Fruit fly (Drosophila melanogaster): ENCODE measurements around the gene Atet.

Atet gene

dm6 chr2L:4363707-4364270 lies 30.1 kb downstream of the Atet start:
- TF ChIP-seq Mnt (GFP tag; optimal IDR thresholded peaks at IDR 0.05): no peak
- no peak for TF ChIP-seq ovo (GFP tag; optimal IDR thresholded peaks at IDR 0.05)
- TF ChIP-seq CG7045 (GFP tag; optimal IDR thresholded peaks at IDR 0.05): no peak
- TF ChIP-seq CG1620 (GFP tag; optimal IDR thresholded peaks at IDR 0.05): no peak
- TF ChIP-seq cnc (optimal IDR thresholded peaks at IDR 0.05): no peak
- TF ChIP-seq CG11617 (GFP tag; optimal IDR thresholded peaks at IDR 0.05): no peak
- TF ChIP-seq bab1 (GFP tag; optimal IDR thresholded peaks at IDR 0.05): no peak
- no peak for TF ChIP-seq cic (GFP tag; optimal IDR thresholded peaks at IDR 0.05)
- TF ChIP-seq CG14711 (tag; optimal IDR thresholded peaks at IDR 0.05): no peak
- no peak for TF ChIP-seq tj (GFP tag; optimal IDR thresholded peaks at IDR 0.05)
- TF ChIP-seq toe (GFP tag; optimal IDR thresholded peaks at IDR 0.05): no peak
- TF ChIP-seq Clk (GFP tag; optimal IDR thresholded peaks at IDR 0.05): no peak
- no peak for TF ChIP-seq kay (GFP tag; ENCODE audit: borderline replicate concordance)
- no peak for TF ChIP-seq Hr96 (GFP tag; optimal IDR thresholded peaks at IDR 0.05)
- TF ChIP-seq CG12768 (GFP tag; optimal IDR thresholded peaks at IDR 0.05): no peak
- TF ChIP-seq pad (GFP tag; optimal IDR thresholded peaks at IDR 0.05): no peak

DNA sequence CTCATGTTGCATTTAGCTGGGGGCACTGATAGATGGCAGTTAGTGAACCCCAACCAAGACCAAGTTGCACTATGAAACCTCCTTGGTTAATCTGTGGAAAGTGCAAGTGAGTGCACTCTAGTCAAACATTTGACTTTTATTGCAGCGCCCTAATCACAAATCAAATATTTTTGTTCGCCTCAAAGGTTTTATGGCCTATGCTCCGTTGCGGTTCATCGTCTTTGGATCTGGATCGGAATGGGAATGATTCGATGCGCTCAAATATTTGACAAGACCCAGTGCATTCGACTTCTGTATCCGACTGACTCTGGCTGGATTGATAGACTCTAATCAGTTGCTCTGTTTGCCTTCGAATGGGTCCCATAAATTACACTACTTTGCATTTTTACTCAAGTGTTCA lies 31.2 kb downstream of the Atet start:
- TF ChIP-seq CG12768 (GFP tag; optimal IDR thresholded peaks at IDR 0.05) (no peak), CG7045 (GFP tag; optimal IDR thresholded peaks at IDR 0.05) (no peak), CG14711 (tag; optimal IDR thresholded peaks at IDR 0.05) (no peak), kay (GFP tag; ENCODE audit: borderline replicate concordance) (no peak), ovo (GFP tag; optimal IDR thresholded peaks at IDR 0.05) (no peak), Mnt (GFP tag; optimal IDR thresholded peaks at IDR 0.05) (no peak), pad (GFP tag; optimal IDR thresholded peaks at IDR 0.05) (no peak), CG1620 (GFP tag; optimal IDR thresholded peaks at IDR 0.05) (no peak), CG33017 (tag; optimal IDR thresholded peaks at IDR 0.05) (no peak), cic (GFP tag; optimal IDR thresholded peaks at IDR 0.05) (no peak), CG11617 (GFP tag; optimal IDR thresholded peaks at IDR 0.05) (no peak), Crg-1 (GFP tag; optimal IDR thresholded peaks at IDR 0.05) (no peak), CG7101 (tag; optimal IDR thresholded peaks at IDR 0.05) (no peak), toe (GFP tag; optimal IDR thresholded peaks at IDR 0.05) (no peak), cnc (optimal IDR thresholded peaks at IDR 0.05) (no peak), Hr96 (GFP tag; optimal IDR thresholded peaks at IDR 0.05) (no peak), tj (GFP tag; optimal IDR thresholded peaks at IDR 0.05) (no peak), Clk (GFP tag; optimal IDR thresholded peaks at IDR 0.05) (no peak), CG5204 (GFP tag; optimal IDR thresholded peaks at IDR 0.05) (no peak), bab1 (GFP tag; optimal IDR thresholded peaks at IDR 0.05) (no peak)

DNA sequence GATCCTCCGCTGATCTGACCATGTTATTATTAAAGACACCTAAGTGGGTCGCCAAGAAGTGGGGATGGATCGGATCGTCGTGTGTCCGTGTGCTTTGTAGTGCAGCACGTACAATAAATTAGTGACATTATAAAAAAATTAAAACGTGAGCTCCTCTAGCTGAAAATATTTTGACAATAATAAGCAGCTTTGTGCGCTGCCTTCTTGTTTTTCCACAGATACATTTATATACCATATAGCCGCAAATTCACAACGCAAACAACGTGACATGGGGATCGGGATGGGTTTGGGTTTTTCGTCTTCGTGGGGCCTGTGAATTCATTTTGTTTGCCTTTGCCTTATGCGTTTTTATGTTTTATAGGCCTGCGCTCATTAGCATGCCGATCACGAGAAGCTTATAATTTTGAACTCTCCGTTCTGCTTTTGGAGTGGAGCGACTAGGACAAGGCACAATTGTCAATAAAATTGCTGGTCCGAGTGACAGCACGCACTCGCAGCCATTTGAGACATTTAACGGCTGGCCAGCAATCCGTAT lies 32.1 kb downstream of the Atet start:
- TF ChIP-seq tj (GFP tag; optimal IDR thresholded peaks at IDR 0.05) (no peak), kay (GFP tag; ENCODE audit: borderline replicate concordance) (no peak), pad (GFP tag; optimal IDR thresholded peaks at IDR 0.05) (no peak), bab1 (GFP tag; optimal IDR thresholded peaks at IDR 0.05) (no peak), CG5204 (GFP tag; optimal IDR thresholded peaks at IDR 0.05) (no peak), ovo (GFP tag; optimal IDR thresholded peaks at IDR 0.05) (no peak), Crg-1 (GFP tag; optimal IDR thresholded peaks at IDR 0.05) (no peak), CG11617 (GFP tag; optimal IDR thresholded peaks at IDR 0.05) (no peak), CG33017 (tag; optimal IDR thresholded peaks at IDR 0.05) (no peak), CG7045 (GFP tag; optimal IDR thresholded peaks at IDR 0.05) (no peak), toe (GFP tag; optimal IDR thresholded peaks at IDR 0.05) (no peak), Mnt (GFP tag; optimal IDR thresholded peaks at IDR 0.05) (no peak), CG14711 (tag; optimal IDR thresholded peaks at IDR 0.05) (no peak), CG7101 (tag; optimal IDR thresholded peaks at IDR 0.05) (no peak), Clk (GFP tag; optimal IDR thresholded peaks at IDR 0.05) (no peak)

- no peak for TF ChIP-seq cic (GFP tag; optimal IDR thresholded peaks at IDR 0.05)
- TF ChIP-seq cnc (optimal IDR thresholded peaks at IDR 0.05): no peak
- no peak for TF ChIP-seq ovo (GFP tag; optimal IDR thresholded peaks at IDR 0.05)
- no peak for TF ChIP-seq tj (GFP tag; optimal IDR thresholded peaks at IDR 0.05)
- TF ChIP-seq Mnt (GFP tag; optimal IDR thresholded peaks at IDR 0.05): no peak
- no peak for TF ChIP-seq CG7101 (tag; optimal IDR thresholded peaks at IDR 0.05)
- no peak for TF ChIP-seq CG1620 (GFP tag; optimal IDR thresholded peaks at IDR 0.05)
- TF ChIP-seq CG33017 (tag; optimal IDR thresholded peaks at IDR 0.05): no peak
Measured at dm6 chr2L:4366652-4367051, 32.9 kb downstream of the Atet start.

DNA sequence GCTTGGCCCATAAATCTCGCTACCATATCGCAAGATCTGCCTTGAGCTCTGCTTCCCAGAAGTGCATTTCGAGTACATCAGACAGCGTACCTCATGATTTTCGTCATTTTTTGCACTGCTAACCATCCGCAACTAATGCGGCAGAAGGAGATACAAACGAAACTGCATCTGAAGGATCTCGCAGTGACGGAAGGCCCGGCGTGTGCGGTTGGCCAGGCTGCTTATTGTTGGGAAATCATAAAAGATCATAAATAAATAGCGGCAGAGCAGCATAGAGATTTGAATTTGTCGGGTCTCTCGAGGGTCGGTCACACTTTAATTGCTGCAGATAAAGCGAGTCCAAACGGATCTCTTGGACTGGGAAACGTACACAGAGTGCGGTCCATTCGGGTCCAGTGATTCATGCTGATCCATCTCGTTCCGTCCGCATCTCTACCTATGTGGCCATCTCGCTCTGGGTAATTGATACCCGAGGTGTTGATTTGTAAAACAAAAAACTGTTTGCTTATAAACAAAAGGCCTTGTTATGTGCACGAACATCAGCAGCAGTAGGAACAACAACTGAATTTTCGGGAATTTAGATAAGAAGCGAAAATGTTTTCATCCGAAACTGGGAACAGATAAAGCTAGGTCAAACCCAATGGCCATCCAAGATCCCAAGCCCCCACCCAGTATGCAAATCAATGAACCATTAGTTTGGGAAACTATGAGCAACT lies 35.0 kb downstream of the Atet start:
- TF ChIP-seq CG14711 (tag; optimal IDR thresholded peaks at IDR 0.05): no peak
- no peak for TF ChIP-seq CG33017 (tag; optimal IDR thresholded peaks at IDR 0.05)
- no peak for TF ChIP-seq toe (GFP tag; optimal IDR thresholded peaks at IDR 0.05)
- TF ChIP-seq pad (GFP tag; optimal IDR thresholded peaks at IDR 0.05): no peak
- TF ChIP-seq Mnt (GFP tag; optimal IDR thresholded peaks at IDR 0.05): no peak
- no peak for TF ChIP-seq Hr96 (GFP tag; optimal IDR thresholded peaks at IDR 0.05)
- no peak for TF ChIP-seq tj (GFP tag; optimal IDR thresholded peaks at IDR 0.05)
- TF ChIP-seq Clk (GFP tag; optimal IDR thresholded peaks at IDR 0.05): no peak
- TF ChIP-seq ovo (GFP tag; optimal IDR thresholded peaks at IDR 0.05): no peak
- TF ChIP-seq bab1 (GFP tag; optimal IDR thresholded peaks at IDR 0.05): no peak
- TF ChIP-seq Crg-1 (GFP tag; optimal IDR thresholded peaks at IDR 0.05): no peak
- TF ChIP-seq CG12768 (GFP tag; optimal IDR thresholded peaks at IDR 0.05): no peak
- no peak for TF ChIP-seq cic (GFP tag; optimal IDR thresholded peaks at IDR 0.05)
- no peak for TF ChIP-seq CG5204 (GFP tag; optimal IDR thresholded peaks at IDR 0.05)
- TF ChIP-seq kay (GFP tag; ENCODE audit: borderline replicate concordance): no peak
- no peak for TF ChIP-seq cnc (optimal IDR thresholded peaks at IDR 0.05)
- no peak for TF ChIP-seq CG11617 (GFP tag; optimal IDR thresholded peaks at IDR 0.05)
- TF ChIP-seq CG7045 (GFP tag; optimal IDR thresholded peaks at IDR 0.05): no peak
